Fruit fly (Drosophila melanogaster): ENCODE measurements around the gene Phyhd1.

The Phyhd1 gene

dm6 chr3R:10680825-10681681, at the start of gene Phyhd1:
Gene Phyhd1, minus strand, starts transcription at chr3R:10680925.
- peak; percentile 81 for TF ChIP-seq net (GFP tag; optimal IDR thresholded peaks at IDR 0.05)
- TF ChIP-seq Hr38 (GFP tag; optimal IDR thresholded peaks at IDR 0.05): no peak
- TF ChIP-seq eg (GFP tag; IDR thresholded peaks at IDR 0.05): peak; percentile 90
- TF ChIP-seq fd85E (GFP tag; optimal IDR thresholded peaks at IDR 0.05): peak; percentile 32
- peak; percentile 79 for TF ChIP-seq Lpt (GFP tag; optimal IDR thresholded peaks at IDR 0.05)
- TF ChIP-seq fd59A (GFP tag; optimal IDR thresholded peaks at IDR 0.05): peak; percentile 78
- peak; percentile 78 for TF ChIP-seq Sox15 (GFP tag; optimal IDR thresholded peaks at IDR 0.05)
- TF ChIP-seq Met (GFP tag; optimal IDR thresholded peaks at IDR 0.05): peak; percentile 79
- peak; percentile 88 for TF ChIP-seq CG3919 (GFP tag; optimal IDR thresholded peaks at IDR 0.05)
- TF ChIP-seq CG11294 (GFP tag; IDR thresholded peaks at IDR 0.05): peak; percentile 66
- peak; percentile 86 for TF ChIP-seq cyc (GFP tag; optimal IDR thresholded peaks at IDR 0.05)
- peak; percentile 91 for TF ChIP-seq pdm3 (GFP tag; optimal IDR thresholded peaks at IDR 0.05)
- TF ChIP-seq CG6854 (GFP tag; optimal IDR thresholded peaks at IDR 0.05): no peak
- TF ChIP-seq Eip93F (GFP tag; optimal IDR thresholded peaks at IDR 0.05): no peak
- TF ChIP-seq fkh (GFP tag; optimal IDR thresholded peaks at IDR 0.05): peak; percentile 76
- TF ChIP-seq Eip78C (GFP tag): peak; percentile 98
- peak; percentile 72 to 73 for TF ChIP-seq salr (GFP tag; optimal IDR thresholded peaks at IDR 0.05)
- peak; percentile 89 for TF ChIP-seq Sox14 (GFP tag; optimal IDR thresholded peaks at IDR 0.05)
- TF ChIP-seq Hr4 (GFP tag; optimal IDR thresholded peaks at IDR 0.05): peak; percentile 88
- TF ChIP-seq CG8119 (GFP tag; IDR thresholded peaks at IDR 0.05): peak; percentile 91
- peak; percentile 66 for TF ChIP-seq CG16779 (tag; optimal IDR thresholded peaks at IDR 0.05)
- peak; percentile 34 for TF ChIP-seq CG9139 (GFP tag; optimal IDR thresholded peaks at IDR 0.05)
- TF ChIP-seq CG8632 (GFP tag; optimal IDR thresholded peaks at IDR 0.05): peak; percentile 82
- peak; percentile 87 for TF ChIP-seq Eip75B (GFP tag; optimal IDR thresholded peaks at IDR 0.05)
- TF ChIP-seq OdsH (GFP tag; optimal IDR thresholded peaks at IDR 0.05): peak; percentile 92
- TF ChIP-seq Ets21C (GFP tag; optimal IDR thresholded peaks at IDR 0.05): peak; percentile 79
- peak; percentile 89 for TF ChIP-seq acj6 (GFP tag; optimal IDR thresholded peaks at IDR 0.05)
- peak; percentile 83 for TF ChIP-seq lz (GFP tag; optimal IDR thresholded peaks at IDR 0.05)
- peak; percentile 88 for TF ChIP-seq CG6792 (GFP tag; optimal IDR thresholded peaks at IDR 0.05)
- peak; percentile 87 for TF ChIP-seq Hr39 (GFP tag; optimal IDR thresholded peaks at IDR 0.05)
- no peak for TF ChIP-seq Blimp-1 (GFP tag; optimal IDR thresholded peaks at IDR 0.05)
- TF ChIP-seq Gug (GFP tag; IDR thresholded peaks at IDR 0.05): peak; percentile 74
- peak; percentile 55 to 57 for TF ChIP-seq ss (GFP tag; optimal IDR thresholded peaks at IDR 0.05)
- TF ChIP-seq CG34406 (GFP tag; optimal IDR thresholded peaks at IDR 0.05): peak; percentile 85
- peak; percentile 68 for TF ChIP-seq CG3032 (tag; optimal IDR thresholded peaks at IDR 0.05)
- peak; percentile 90 for TF ChIP-seq CG15336 (GFP tag; IDR thresholded peaks at IDR 0.05)
- TF ChIP-seq achi (GFP tag; optimal IDR thresholded peaks at IDR 0.05): peak; percentile 84
- TF ChIP-seq esn (GFP tag; optimal IDR thresholded peaks at IDR 0.05): peak; percentile 88
- TF ChIP-seq CG32006 (GFP tag; optimal IDR thresholded peaks at IDR 0.05): peak; percentile 90
- TF ChIP-seq CG6808 (GFP tag; optimal IDR thresholded peaks at IDR 0.05): peak; percentile 54
- TF ChIP-seq CG31627 (GFP tag; optimal IDR thresholded peaks at IDR 0.05): peak; percentile 89
- TF ChIP-seq CG8319 (GFP tag; optimal IDR thresholded peaks at IDR 0.05): peak; percentile 81
- TF ChIP-seq dac (GFP tag; optimal IDR thresholded peaks at IDR 0.05): peak; percentile 67
- peak; percentile 75 for TF ChIP-seq Ets96B (tag; optimal IDR thresholded peaks at IDR 0.05)
- peak; percentile 90 for TF ChIP-seq svp (GFP tag)
- peak; percentile 82 for TF ChIP-seq vri (GFP tag; optimal IDR thresholded peaks at IDR 0.05)
- TF ChIP-seq topi (GFP tag; optimal IDR thresholded peaks at IDR 0.05): peak; percentile 85
- TF ChIP-seq CG10631 (GFP tag; optimal IDR thresholded peaks at IDR 0.05): peak; percentile 85
- TF ChIP-seq CG11762 (GFP tag; optimal IDR thresholded peaks at IDR 0.05; ENCODE audit: insufficient read depth): peak; percentile 80
- TF ChIP-seq CG6276 (GFP tag; optimal IDR thresholded peaks at IDR 0.05): peak; percentile 77
